Worm (Caenorhabditis elegans): ENCODE data around the gene B0403.5.

The B0403.5 gene

ce11 chrX:7085067-7085466, 27.5 kb downstream of the B0403.5 start, which contains the start of gene Y1B5A.1:
Gene Y1B5A.1 (plus strand): TSS chrX:7085367.
- TF ChIP-seq efl-1 (optimal IDR thresholded peaks at IDR 0.05), result no peak
- no peak for TF ChIP-seq efl-1 (GFP tag; optimal IDR thresholded peaks at IDR 0.05 in 1 of 2)
- TF ChIP-seq ceh-90 (tag; optimal IDR thresholded peaks at IDR 0.05), result no peak
- no peak for TF ChIP-seq blmp-1 (tag; optimal IDR thresholded peaks at IDR 0.05)
- no peak for TF ChIP-seq tlp-1 (tag; optimal IDR thresholded peaks at IDR 0.05)
- TF ChIP-seq mdl-1 (tag; optimal IDR thresholded peaks at IDR 0.05), result no peak

- TF ChIP-seq tbx-2 (tag; optimal IDR thresholded peaks at IDR 0.05), result no peak
- TF ChIP-seq elt-2 (tag; optimal IDR thresholded peaks at IDR 0.05), result no peak
- TF ChIP-seq fkh-4 (tag; optimal IDR thresholded peaks at IDR 0.05; ENCODE audit: borderline replicate concordance), result no peak
- TF ChIP-seq hlh-4 (tag; optimal IDR thresholded peaks at IDR 0.05), result no peak
Observed at ce11 chrX:7085912-7086311, 28.4 kb downstream of the B0403.5 start, which contains the start of gene C36B7.4. Gene C36B7.4 (minus strand): TSS chrX:7086012.

ce11 chrX:7096349-7096748, 38.8 kb downstream of the B0403.5 start, which contains the start of gene C36B7.5:
Gene C36B7.5 (minus strand): TSS chrX:7096449.
- TF ChIP-seq F16B12.6 (tag; optimal IDR thresholded peaks at IDR 0.05), result no peak
- TF ChIP-seq lin-14 (GFP tag; optimal IDR thresholded peaks at IDR 0.05), result no peak
- no peak for TF ChIP-seq nhr-90 (tag; optimal IDR thresholded peaks at IDR 0.05; ENCODE audit: poor library complexity)
- TF ChIP-seq lir-3 (tag; optimal IDR thresholded peaks at IDR 0.05; ENCODE audit: poor library complexity), result no peak
- TF ChIP-seq snu-23 (GFP tag; optimal IDR thresholded peaks at IDR 0.05), result no peak
- no peak for TF ChIP-seq swsn-7 (tag; optimal IDR thresholded peaks at IDR 0.05)
- TF ChIP-seq isw-1 (GFP tag; IDR thresholded peaks at IDR 0.05), result no peak
- no peak for TF ChIP-seq nhr-76 (tag; optimal IDR thresholded peaks at IDR 0.05)
- no peak for TF ChIP-seq nhr-20 (tag; optimal IDR thresholded peaks at IDR 0.05)
- TF ChIP-seq nhr-47 (tag; optimal IDR thresholded peaks at IDR 0.05), result no peak
- no peak for TF ChIP-seq lsy-2 (tag; optimal IDR thresholded peaks at IDR 0.05)

- TF ChIP-seq unc-62 (GFP tag; optimal IDR thresholded peaks at IDR 0.05), result no peak
- no peak for TF ChIP-seq sptf-1 (tag; optimal IDR thresholded peaks at IDR 0.05)
- TF ChIP-seq efl-1 (optimal IDR thresholded peaks at IDR 0.05), result no peak
- peak in 1 of 2 experiments; percentile 84 for TF ChIP-seq efl-1 (GFP tag; optimal IDR thresholded peaks at IDR 0.05 in 1 of 2)
Observed at ce11 chrX:7099049-7099448, 41.5 kb downstream of the B0403.5 start.

- peak; percentile 53 for TF ChIP-seq snu-23 (GFP tag; optimal IDR thresholded peaks at IDR 0.05)
- TF ChIP-seq dsc-1 (tag; optimal IDR thresholded peaks at IDR 0.05), result no peak
- TF ChIP-seq efl-1 (optimal IDR thresholded peaks at IDR 0.05), result peak in 1 of 2 experiments; percentile 14
- peak in 1 of 2 experiments; percentile 1 for TF ChIP-seq efl-1 (GFP tag; optimal IDR thresholded peaks at IDR 0.05 in 1 of 2)
- TF ChIP-seq nhr-20 (tag; optimal IDR thresholded peaks at IDR 0.05), result peak; percentile 26
- peak; percentile 45 for TF ChIP-seq C16A3.4 (tag; optimal IDR thresholded peaks at IDR 0.05)
- peak; percentile 17 to 65 for TF ChIP-seq lin-35 (GFP tag; optimal IDR thresholded peaks at IDR 0.05)
- TF ChIP-seq lir-3 (tag; optimal IDR thresholded peaks at IDR 0.05; ENCODE audit: poor library complexity), result no peak
- TF ChIP-seq unc-130 (tag; optimal IDR thresholded peaks at IDR 0.05), result peak; percentile 0
- peak; percentile 69 for TF ChIP-seq lin-14 (GFP tag; optimal IDR thresholded peaks at IDR 0.05)
- TF ChIP-seq hpl-2 (GFP tag; optimal IDR thresholded peaks at IDR 0.05), result no peak
- TF ChIP-seq xbp-1 (tag; optimal IDR thresholded peaks at IDR 0.05), result peak; percentile 71
- TF ChIP-seq lsy-2 (tag; optimal IDR thresholded peaks at IDR 0.05), result peak in 1 of 2 experiments; percentile 49
- TF ChIP-seq fos-1 (tag; optimal IDR thresholded peaks at IDR 0.05), result no peak
- TF ChIP-seq ceh-82 (tag; optimal IDR thresholded peaks at IDR 0.05), result peak in 1 of 3 experiments; percentile 20
- TF ChIP-seq nhr-90 (tag; optimal IDR thresholded peaks at IDR 0.05; ENCODE audit: poor library complexity), result peak; percentile 7
- no peak for TF ChIP-seq nhr-28 (tag; optimal IDR thresholded peaks at IDR 0.05)
- no peak for TF ChIP-seq mef-2 (tag; optimal IDR thresholded peaks at IDR 0.05)
- no peak for TF ChIP-seq nhr-77 (tag; optimal IDR thresholded peaks at IDR 0.05)
- TF ChIP-seq C34B4.2 (tag; optimal IDR thresholded peaks at IDR 0.05), result no peak
- TF ChIP-seq egl-27 (tag; optimal IDR thresholded peaks at IDR 0.05), result no peak
- peak; percentile 74 for TF ChIP-seq blmp-1 (tag; optimal IDR thresholded peaks at IDR 0.05)
- peak; percentile 16 to 31 (median 29) for TF ChIP-seq dpl-1 (GFP tag; optimal IDR thresholded peaks at IDR 0.05)
- peak in 1 of 2 experiments; percentile 45 for TF ChIP-seq mdl-1 (tag; optimal IDR thresholded peaks at IDR 0.05)
- TF ChIP-seq aly-2 (tag; optimal IDR thresholded peaks at IDR 0.05), result no peak
- no peak for TF ChIP-seq ceh-63 (GFP tag; optimal IDR thresholded peaks at IDR 0.05)
- TF ChIP-seq lin-39 (tag; optimal IDR thresholded peaks at IDR 0.05), result no peak
- no peak for TF ChIP-seq sox-4 (tag; optimal IDR thresholded peaks at IDR 0.05)
- TF ChIP-seq lin-15B (tag; optimal IDR thresholded peaks at IDR 0.05), result peak; percentile 22
- TF ChIP-seq nhr-19 (GFP tag; conservative IDR thresholded peaks at IDR 0.05), result 0 out of 2 replicates have a peak, but pooled peaks have one; percentile 5
- TF ChIP-seq mep-1 (tag; optimal IDR thresholded peaks at IDR 0.05), result peak; percentile 60
Observed at ce11 chrX:7100290-7100689, 42.8 kb downstream of the B0403.5 start, which contains the start of gene C36B7.6. Gene C36B7.6 (minus strand): TSS chrX:7100338.
